Fruit fly (Drosophila melanogaster) Kc167 (cell line): ENCODE data around the gene TSG101.

Source experiments
- h ChIP-seq: fragments of >200 bp; optimal IDR thresholded peaks from 3 replicates; lab custom pipeline; 2018; ENCODE audit warnings: missing external identifiers
- insv ChIP-seq: fragments of >200 bp; optimal IDR thresholded peaks from 3 replicates; lab custom pipeline; 2018; ENCODE audit warnings: missing external identifiers

DNA sequence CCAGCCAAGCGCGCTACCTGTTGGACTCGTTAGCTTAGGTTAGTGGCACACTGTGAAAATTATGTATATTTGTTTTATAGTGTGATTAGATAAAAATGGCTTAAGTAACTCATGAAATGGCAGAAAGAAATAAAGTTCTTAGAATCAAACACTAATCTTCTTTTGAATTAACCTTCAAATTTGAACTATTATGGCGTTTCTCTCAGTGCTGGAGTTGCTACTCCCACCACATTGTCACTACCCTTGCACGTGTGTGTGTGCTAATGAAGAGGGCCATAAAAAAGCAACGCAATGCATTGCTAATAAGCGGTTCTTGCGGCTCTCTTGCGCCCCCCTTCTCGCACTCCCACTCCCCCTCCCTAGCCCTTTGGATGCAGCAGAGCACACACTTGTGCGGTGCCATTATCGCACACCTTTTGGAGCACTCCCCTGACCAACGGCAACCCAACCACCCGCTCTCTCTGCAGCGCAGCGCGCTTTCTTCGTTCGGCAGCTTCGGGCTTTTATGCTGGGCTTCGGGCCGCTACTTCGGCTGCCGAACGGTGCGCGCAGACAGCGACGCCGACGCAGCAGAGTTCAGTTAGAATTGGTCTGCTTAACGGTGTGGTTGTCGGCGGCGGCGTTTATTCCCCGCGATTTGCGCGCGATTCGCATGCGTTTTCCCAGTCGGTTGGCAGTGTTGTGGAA lies 48.7 kb downstream of the TSG101 start:
- no peak for TF ChIP-seq insv
- TF ChIP-seq h (lab: Kevin White, UChicago): no peak
